Fruit fly (Drosophila melanogaster) whole organism, adult: Measurements from ENCODE around the gene CG5096.
A peak's percentile ranks its signal among the peaks of the same experiment; 100 is the strongest.

ENCODE experiments used
- CG11617 ChIP-seq: fragments of 200-800 bp; sonication (Bioruptor generic); optimal IDR thresholded peaks from 2 replicates; lab custom pipeline; 2017; ENCODE audit warnings: mild to moderate bottlenecking, missing biosample characterization, missing genetic modification reagents, missing genetic modification characterization
- CG12768 ChIP-seq: fragments of 200-800 bp; sonication (Bioruptor generic); optimal IDR thresholded peaks from 2 replicates; lab custom pipeline; 2017; ENCODE audit warnings: missing biosample characterization, missing genetic modification characterization, mild to moderate bottlenecking, moderate library complexity, missing genetic modification reagents
- CG14711 ChIP-seq: fragments of 200-800 bp; sonication (Bioruptor generic); optimal IDR thresholded peaks from 2 replicates; lab custom pipeline; 2018; ENCODE audit warnings: missing biosample characterization, mild to moderate bottlenecking, missing genetic modification characterization, moderate library complexity
- CG1620 ChIP-seq: fragments of 200-800 bp; sonication (Bioruptor generic); optimal IDR thresholded peaks from 2 replicates; lab custom pipeline; 2016; ENCODE audit warnings: missing biosample characterization, missing genetic modification characterization
- CG33017 ChIP-seq: fragments of 200-800 bp; sonication (Bioruptor generic); optimal IDR thresholded peaks from 2 replicates; lab custom pipeline; 2018; ENCODE audit warnings: missing biosample characterization, mild to moderate bottlenecking, missing genetic modification characterization, moderate library complexity
- CG5204 ChIP-seq: fragments of 200-800 bp; sonication (Bioruptor generic); optimal IDR thresholded peaks from 2 replicates; lab custom pipeline; 2016; ENCODE audit warnings: missing biosample characterization, missing genetic modification characterization
- CG7045 ChIP-seq: fragments of 200-800 bp; sonication (Bioruptor generic); optimal IDR thresholded peaks from 2 replicates; lab custom pipeline; 2017; ENCODE audit warnings: missing biosample characterization, mild to moderate bottlenecking, missing genetic modification characterization
- CG7101 ChIP-seq: fragments of 200-800 bp; sonication (Bioruptor generic); optimal IDR thresholded peaks from 2 replicates; lab custom pipeline; 2018; ENCODE audit warnings: missing biosample characterization, mild to moderate bottlenecking, missing genetic modification characterization, moderate library complexity
- Clk ChIP-seq: fragments of 200-800 bp; sonication (Bioruptor generic); optimal IDR thresholded peaks from 2 replicates; lab custom pipeline; 2017; ENCODE audit warnings: missing biosample characterization, missing genetic modification characterization
- Crg-1 ChIP-seq: fragments of 200-800 bp; sonication (Bioruptor generic); optimal IDR thresholded peaks from 2 replicates; lab custom pipeline; 2016; ENCODE audit warnings: missing biosample characterization, missing genetic modification characterization
- Hr96 ChIP-seq: fragments of 200-800 bp; sonication (Bioruptor generic); optimal IDR thresholded peaks from 2 replicates; lab custom pipeline; 2016; ENCODE audit warnings: missing biosample characterization, missing genetic modification characterization
- Mnt ChIP-seq: fragments of 200-800 bp; sonication (Bioruptor generic); optimal IDR thresholded peaks from 2 replicates; lab custom pipeline; 2016; ENCODE audit warnings: missing biosample characterization, mild to moderate bottlenecking, missing genetic modification characterization
- bab1 ChIP-seq: fragments of 200-800 bp; sonication (Bioruptor generic); optimal IDR thresholded peaks from 3 replicates; lab custom pipeline; 2019; ENCODE audit warnings: missing biosample characterization, mild to moderate bottlenecking, missing genetic modification characterization, moderate library complexity
- cic ChIP-seq: fragments of 200-800 bp; sonication (Bioruptor generic); optimal IDR thresholded peaks from 2 replicates; lab custom pipeline; 2017; ENCODE audit warnings: missing biosample characterization, mild to moderate bottlenecking, missing genetic modification characterization, moderate library complexity
- cnc ChIP-seq, 2 experiments: fragments of >200 bp; optimal IDR thresholded peaks; 2 replicates each; lab custom pipeline; 2017
- kay ChIP-seq: fragments of 200-800 bp; sonication (Bioruptor generic); peaks from one replicate; lab custom pipeline; 2016; ENCODE audit warnings: missing biosample characterization, missing genetic modification characterization, borderline replicate concordance
- ovo ChIP-seq: fragments of 200-800 bp; sonication (Bioruptor generic); optimal IDR thresholded peaks from 2 replicates; lab custom pipeline; 2016; ENCODE audit warnings: missing biosample characterization, missing genetic modification characterization
- pad ChIP-seq: fragments of 200-800 bp; sonication (Bioruptor generic); optimal IDR thresholded peaks from 3 replicates; lab custom pipeline; 2017; ENCODE audit warnings: missing biosample characterization, missing genetic modification characterization, mild to moderate bottlenecking, moderate library complexity, missing genetic modification reagents
- tj ChIP-seq: fragments of 200-800 bp; sonication (Bioruptor generic); optimal IDR thresholded peaks from 3 replicates; lab custom pipeline; 2017; ENCODE audit warnings: missing biosample characterization, mild to moderate bottlenecking, missing genetic modification characterization, moderate library complexity
- toe ChIP-seq: fragments of 200-800 bp; sonication (Bioruptor generic); optimal IDR thresholded peaks from 2 replicates; lab custom pipeline; 2016; ENCODE audit warnings: missing biosample characterization, missing genetic modification characterization

Gene CG5096

dm6 chr2L:10396877-10397587 lies 15.0 kb downstream of the CG5096 start:
- TF ChIP-seq Clk (GFP tag; lab: Kevin White, UChicago) (no peak), Hr96 (no peak), cnc (optimal IDR thresholded peaks at IDR 0.05; lab: Kevin White, UChicago) (no peak), CG7045 (GFP tag; lab: Kevin White, UChicago) (no peak), kay (GFP tag; lab: Kevin White, UChicago) (peak; percentile 99), Crg-1 (GFP tag; lab: Kevin White, UChicago) (no peak), tj (peak; percentile 84), pad (no peak), CG7101 (tag; lab: Kevin White, UChicago) (no peak), CG5204 (GFP tag; lab: Kevin White, UChicago) (no peak), toe (GFP tag; lab: Kevin White, UChicago) (no peak), CG11617 (GFP tag; lab: Kevin White, UChicago) (no peak), cic (GFP tag; lab: Kevin White, UChicago) (peak; percentile 59), CG14711 (tag; lab: Kevin White, UChicago) (no peak), CG12768 (GFP tag; lab: Kevin White, UChicago) (no peak), CG33017 (tag; lab: Kevin White, UChicago) (no peak), Mnt (GFP tag; lab: Kevin White, UChicago) (peak; percentile 65), CG1620 (GFP tag; lab: Kevin White, UChicago) (no peak), bab1 (no peak), ovo (GFP tag; lab: Kevin White, UChicago) (no peak)

dm6 chr2L:10403803-10404315 lies 21.8 kb downstream of the CG5096 start:
- peak; percentile 86 for TF ChIP-seq kay (GFP tag; lab: Kevin White, UChicago)
- TF ChIP-seq CG7101 (tag; lab: Kevin White, UChicago) = no peak
- TF ChIP-seq bab1 = peak; percentile 39
- TF ChIP-seq Hr96 = no peak
- no peak for TF ChIP-seq toe (GFP tag; lab: Kevin White, UChicago)
- TF ChIP-seq CG11617 (GFP tag; lab: Kevin White, UChicago) = no peak

- TF ChIP-seq kay (GFP tag; lab: Kevin White, UChicago) = no peak
- no peak for TF ChIP-seq CG14711 (tag; lab: Kevin White, UChicago)
- TF ChIP-seq CG7045 (GFP tag; lab: Kevin White, UChicago) = no peak
- TF ChIP-seq CG12768 (GFP tag; lab: Kevin White, UChicago) = no peak
- TF ChIP-seq tj = no peak
- no peak for TF ChIP-seq Mnt (GFP tag; lab: Kevin White, UChicago)
Measured at dm6 chr2L:10405008-10405654, 23.1 kb downstream of the CG5096 start, which contains the start of the genes CG17768, LSm-4 and Ir31a. Gene CG17768 (minus strand): TSS chr2L:10405203. Gene LSm-4 (minus strand): TSS chr2L:10405203. Gene Ir31a (plus strand): TSS chr2L:10405565.

dm6 chr2L:10408122-10408576 lies 26.1 kb downstream of the CG5096 start, which contains the start of the genes Ip259 and RpS27A:
Gene Ip259 (plus strand): TSS chr2L:10408352.
Gene RpS27A (plus strand): TSS chr2L:10408352.
- TF ChIP-seq cic (GFP tag; lab: Kevin White, UChicago) (no peak), CG7101 (tag; lab: Kevin White, UChicago) (peak; percentile 87), kay (GFP tag; lab: Kevin White, UChicago) (peak; percentile 54), CG14711 (tag; lab: Kevin White, UChicago) (peak; percentile 60), toe (GFP tag; lab: Kevin White, UChicago) (no peak), tj (peak; percentile 53), CG5204 (GFP tag; lab: Kevin White, UChicago) (no peak), Clk (GFP tag; lab: Kevin White, UChicago) (peak; percentile 74), CG11617 (GFP tag; lab: Kevin White, UChicago) (peak; percentile 86), ovo (GFP tag; lab: Kevin White, UChicago) (no peak), CG7045 (GFP tag; lab: Kevin White, UChicago) (peak; percentile 80), CG33017 (tag; lab: Kevin White, UChicago) (peak; percentile 59), Hr96 (no peak), pad (peak; percentile 64), CG1620 (GFP tag; lab: Kevin White, UChicago) (peak; percentile 83), CG12768 (GFP tag; lab: Kevin White, UChicago) (peak; percentile 80), cnc (optimal IDR thresholded peaks at IDR 0.05; lab: Kevin White, UChicago) (no peak), Crg-1 (GFP tag; lab: Kevin White, UChicago) (peak; percentile 83), Mnt (GFP tag; lab: Kevin White, UChicago) (peak; percentile 90), bab1 (peak; percentile 73)

dm6 chr2L:10413251-10414127 lies 31.4 kb downstream of the CG5096 start, which contains the start of the genes CG5355 and Klp31E:
Gene CG5355 (minus strand): TSS chr2L:10413463.
Gene Klp31E (plus strand): TSS chr2L:10414017.
- TF ChIP-seq Crg-1 (GFP tag; lab: Kevin White, UChicago) = no peak
- TF ChIP-seq CG12768 (GFP tag; lab: Kevin White, UChicago) = peak; percentile 61
- peak; percentile 64 for TF ChIP-seq CG7045 (GFP tag; lab: Kevin White, UChicago)
- peak in 1 of 2 experiments; percentile 37 for TF ChIP-seq cnc (optimal IDR thresholded peaks at IDR 0.05; lab: Kevin White, UChicago)
- no peak for TF ChIP-seq bab1
- TF ChIP-seq tj = peak; percentile 39
- no peak for TF ChIP-seq cic (GFP tag; lab: Kevin White, UChicago)
- peak; percentile 41 for TF ChIP-seq CG33017 (tag; lab: Kevin White, UChicago)
- peak; percentile 47 for TF ChIP-seq CG14711 (tag; lab: Kevin White, UChicago)
- peak; percentile 52 for TF ChIP-seq pad
- TF ChIP-seq ovo (GFP tag; lab: Kevin White, UChicago) = no peak
- no peak for TF ChIP-seq Hr96
- peak; percentile 46 for TF ChIP-seq CG1620 (GFP tag; lab: Kevin White, UChicago)
- TF ChIP-seq CG11617 (GFP tag; lab: Kevin White, UChicago) = peak; percentile 78
- no peak for TF ChIP-seq kay (GFP tag; lab: Kevin White, UChicago)
- no peak for TF ChIP-seq toe (GFP tag; lab: Kevin White, UChicago)
- peak; percentile 31 for TF ChIP-seq Clk (GFP tag; lab: Kevin White, UChicago)
- peak; percentile 60 for TF ChIP-seq CG7101 (tag; lab: Kevin White, UChicago)
- TF ChIP-seq Mnt (GFP tag; lab: Kevin White, UChicago) = peak; percentile 33
- TF ChIP-seq CG5204 (GFP tag; lab: Kevin White, UChicago) = no peak
